Fruit fly (Drosophila melanogaster): ENCODE measurements around the gene CG15922.

Gene CG15922

DNA sequence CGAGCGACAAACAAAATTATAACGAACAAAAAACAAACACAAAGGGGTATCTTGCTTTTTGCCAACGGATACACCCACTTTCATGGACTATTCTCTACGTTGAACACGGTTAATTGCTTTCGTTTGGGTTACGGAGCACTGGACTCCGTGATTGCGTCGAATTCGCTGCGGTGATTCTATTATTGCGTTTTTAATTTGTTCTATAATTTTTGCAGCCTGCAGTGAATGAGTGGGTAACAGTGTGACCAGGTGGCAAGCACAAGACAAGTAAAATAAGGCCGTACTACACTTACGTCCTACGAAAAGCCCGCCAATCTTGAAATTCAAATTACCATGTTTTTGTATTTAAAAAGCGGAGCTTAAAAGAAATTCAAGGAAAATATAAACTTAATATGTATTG is 25.5 kb upstream of the CG15922 start, which contains the start of gene CG16953:
Gene CG16953, minus strand, starts transcription at position 268 of the 400 bp plus-strand sequence.
- TF ChIP-seq rgr (GFP tag; optimal IDR thresholded peaks at IDR 0.05) (no peak), Myc (optimal IDR thresholded peaks at IDR 0.05) (no peak), Mio (GFP tag; optimal IDR thresholded peaks at IDR 0.05) (no peak), sage (GFP tag; optimal IDR thresholded peaks at IDR 0.05) (no peak), dsf (GFP tag; optimal IDR thresholded peaks at IDR 0.05; ENCODE audit: borderline replicate concordance) (no peak), brk (GFP tag; optimal IDR thresholded peaks at IDR 0.05) (no peak), ey (GFP tag; optimal IDR thresholded peaks at IDR 0.05) (no peak), Hr78 (GFP tag; optimal IDR thresholded peaks at IDR 0.05) (no peak), Sp1 (GFP tag; optimal IDR thresholded peaks at IDR 0.05) (peak; percentile 14), fru (GFP tag; optimal IDR thresholded peaks at IDR 0.05) (no peak), Rel (GFP tag; optimal IDR thresholded peaks at IDR 0.05) (no peak), Rel (tag; optimal IDR thresholded peaks at IDR 0.05) (peak; percentile 35), GATAd (GFP tag; optimal IDR thresholded peaks at IDR 0.05) (no peak), CG32264 (GFP tag; optimal IDR thresholded peaks at IDR 0.05) (no peak), h (GFP tag; optimal IDR thresholded peaks at IDR 0.05) (no peak), Vsx2 (GFP tag; optimal IDR thresholded peaks at IDR 0.05; ENCODE audit: partially characterized antibody) (no peak), CrebA (GFP tag; optimal IDR thresholded peaks at IDR 0.05; ENCODE audit: borderline replicate concordance) (no peak), jim (GFP tag; optimal IDR thresholded peaks at IDR 0.05) (no peak), CG9705 (GFP tag; optimal IDR thresholded peaks at IDR 0.05) (no peak), tai (GFP tag; optimal IDR thresholded peaks at IDR 0.05) (no peak), woc (GFP tag; optimal IDR thresholded peaks at IDR 0.05) (no peak), dl (GFP tag; optimal IDR thresholded peaks at IDR 0.05; ENCODE audit: insufficient read depth in 1 of 2, partially characterized antibody in 2 of 2) (no peak), Jra (GFP tag; optimal IDR thresholded peaks at IDR 0.05) (peak; percentile 28), Hr83 (GFP tag; optimal IDR thresholded peaks at IDR 0.05; ENCODE audit: poor library complexity, severe bottlenecking) (no peak), psq (GFP tag; optimal IDR thresholded peaks at IDR 0.05) (no peak), br (GFP tag; optimal IDR thresholded peaks at IDR 0.05) (peak; percentile 1), Hnf4 (GFP tag; optimal IDR thresholded peaks at IDR 0.05) (no peak), dmrt93B (GFP tag; optimal IDR thresholded peaks at IDR 0.05) (no peak), usp (GFP tag; optimal IDR thresholded peaks at IDR 0.05) (no peak), Dfd (GFP tag; optimal IDR thresholded peaks at IDR 0.05) (no peak), pan (optimal IDR thresholded peaks at IDR 0.05) (no peak), sv (GFP tag; optimal IDR thresholded peaks at IDR 0.05) (no peak)

DNA sequence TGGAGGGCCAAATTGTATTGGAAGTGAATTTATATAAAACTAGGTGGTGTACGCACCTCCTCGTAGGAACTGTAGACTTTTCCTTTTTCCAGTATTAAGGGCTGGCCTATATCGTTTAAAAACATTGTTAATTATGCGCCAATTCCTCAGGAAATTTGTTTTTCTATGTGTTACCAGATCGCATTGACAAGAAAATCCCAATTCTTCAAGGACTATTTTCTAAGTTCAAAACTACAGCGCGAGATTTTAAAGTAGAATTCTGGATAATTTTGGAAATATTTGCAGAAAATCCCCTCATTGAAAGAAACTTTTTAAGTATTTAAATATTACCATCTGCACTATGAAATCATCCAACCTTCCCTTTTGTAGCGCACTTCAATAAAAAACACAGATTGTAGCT is 21.3 kb upstream of the CG15922 start, which contains the start of gene CG34008:
Gene CG34008, minus strand, starts transcription at position 147 of the 400 bp plus-strand sequence.
- no peak for TF ChIP-seq Rel (GFP tag; optimal IDR thresholded peaks at IDR 0.05)
- TF ChIP-seq Rel (tag; optimal IDR thresholded peaks at IDR 0.05), result no peak
- no peak for TF ChIP-seq h (GFP tag; optimal IDR thresholded peaks at IDR 0.05)
- TF ChIP-seq psq (GFP tag; optimal IDR thresholded peaks at IDR 0.05), result no peak
- TF ChIP-seq rgr (GFP tag; optimal IDR thresholded peaks at IDR 0.05), result no peak
- TF ChIP-seq CrebA (GFP tag; optimal IDR thresholded peaks at IDR 0.05; ENCODE audit: borderline replicate concordance), result no peak
- TF ChIP-seq Vsx2 (GFP tag; optimal IDR thresholded peaks at IDR 0.05; ENCODE audit: partially characterized antibody), result no peak

DNA sequence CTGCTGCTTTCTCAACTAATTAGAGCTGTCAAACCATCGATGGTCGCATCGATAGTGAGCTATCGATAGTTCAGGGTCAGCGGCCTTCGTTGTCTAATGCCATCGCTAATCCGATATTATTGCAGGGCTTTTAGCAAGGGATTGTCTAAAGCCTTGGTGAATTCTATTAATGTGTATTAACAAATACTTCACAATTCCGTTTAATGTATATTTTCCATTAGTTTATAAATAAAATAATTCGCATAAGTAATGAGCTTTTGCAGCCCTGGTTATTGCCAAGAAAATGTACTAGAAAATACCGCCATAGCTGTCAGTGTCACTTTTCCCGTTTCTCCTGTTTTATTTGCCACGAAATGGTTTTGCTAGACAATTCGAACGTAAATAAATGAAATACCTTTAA is 19.7 kb upstream of the CG15922 start, which contains the start of the genes EloB and Srp14:
Gene EloB, minus strand, starts transcription at position 35 of the 400 bp plus-strand sequence.
Gene Srp14, plus strand, starts transcription at position 300 of the 400 bp plus-strand sequence.
- TF ChIP-seq psq (GFP tag; optimal IDR thresholded peaks at IDR 0.05) (peak; percentile 74), brk (GFP tag; optimal IDR thresholded peaks at IDR 0.05) (no peak), Sp1 (GFP tag; optimal IDR thresholded peaks at IDR 0.05) (peak; percentile 83), Hnf4 (GFP tag; optimal IDR thresholded peaks at IDR 0.05) (peak; percentile 92), HLH106 (tag; optimal IDR thresholded peaks at IDR 0.05) (peak; percentile 87), Dif (GFP tag; optimal IDR thresholded peaks at IDR 0.05; ENCODE audit: partially characterized antibody) (no peak), br (GFP tag; optimal IDR thresholded peaks at IDR 0.05) (peak; percentile 86), Hr83 (GFP tag; optimal IDR thresholded peaks at IDR 0.05; ENCODE audit: poor library complexity, severe bottlenecking) (peak; percentile 81), Jra (GFP tag; optimal IDR thresholded peaks at IDR 0.05) (peak; percentile 92), foxo (GFP tag; optimal IDR thresholded peaks at IDR 0.05) (peak; percentile 57 to 88), lola (GFP tag; optimal IDR thresholded peaks at IDR 0.05) (no peak), GATAd (GFP tag; optimal IDR thresholded peaks at IDR 0.05) (no peak), woc (GFP tag; optimal IDR thresholded peaks at IDR 0.05) (no peak), fru (GFP tag; optimal IDR thresholded peaks at IDR 0.05) (peak; percentile 83), CG9705 (GFP tag; optimal IDR thresholded peaks at IDR 0.05) (peak; percentile 71), rgr (GFP tag; optimal IDR thresholded peaks at IDR 0.05) (peak; percentile 88), CG32264 (GFP tag; optimal IDR thresholded peaks at IDR 0.05) (peak; percentile 49), Rel (GFP tag; optimal IDR thresholded peaks at IDR 0.05) (no peak), Rel (tag; optimal IDR thresholded peaks at IDR 0.05) (peak; percentile 68), sv (GFP tag; optimal IDR thresholded peaks at IDR 0.05) (peak; percentile 77), dl (GFP tag; optimal IDR thresholded peaks at IDR 0.05; ENCODE audit: insufficient read depth in 1 of 2, partially characterized antibody in 2 of 2) (no peak), sage (GFP tag; optimal IDR thresholded peaks at IDR 0.05) (no peak), Hr78 (GFP tag; optimal IDR thresholded peaks at IDR 0.05) (no peak), OdsH (GFP tag; optimal IDR thresholded peaks at IDR 0.05) (peak; percentile 80), ey (GFP tag; optimal IDR thresholded peaks at IDR 0.05) (peak; percentile 86), h (GFP tag; optimal IDR thresholded peaks at IDR 0.05) (peak; percentile 86)

Data from whole organism, wandering third instar larva.